Worm (Caenorhabditis elegans): ENCODE measurements around the gene gtf-2A2.

- no peak for TF ChIP-seq mdl-1 (tag; optimal IDR thresholded peaks at IDR 0.05)
- no peak for TF ChIP-seq ZK546.5 (tag; optimal IDR thresholded peaks at IDR 0.05)
- TF ChIP-seq jun-1 (tag; optimal IDR thresholded peaks at IDR 0.05), result no peak
- no peak for TF ChIP-seq Y105C5A.15 (GFP tag; IDR thresholded peaks at IDR 0.05)
- no peak for TF ChIP-seq lin-39 (tag; optimal IDR thresholded peaks at IDR 0.05)
- no peak for TF ChIP-seq ceh-62 (tag; optimal IDR thresholded peaks at IDR 0.05)
- TF ChIP-seq nhr-48 (tag; optimal IDR thresholded peaks at IDR 0.05), result no peak
- no peak for TF ChIP-seq daf-16 (GFP tag; optimal IDR thresholded peaks at IDR 0.05)
- TF ChIP-seq daf-16 (tag; optimal IDR thresholded peaks at IDR 0.05), result no peak
- TF ChIP-seq ama-1 (optimal IDR thresholded peaks at IDR 0.05), result no peak
- no peak for TF ChIP-seq unc-62 (GFP tag; optimal IDR thresholded peaks at IDR 0.05 in 1 of 2)
- no peak for TF ChIP-seq unc-62 (tag; optimal IDR thresholded peaks at IDR 0.05)
These were observed 48.9 kb upstream of the gtf-2A2 start, which contains the start of gene aakg-1 for ce11 chrIII:12575350-12576292.
